Fruit fly (Drosophila melanogaster) whole organism, wandering third instar larva: ENCODE measurements around the gene dome.

Source experiments
- Abd-B ChIP-seq: fragments of >200 bp; optimal IDR thresholded peaks from 2 replicates; lab custom pipeline; 2017; ENCODE audit warnings: missing biosample characterization, missing genetic modification characterization
- CG32264 ChIP-seq: fragments of 200-800 bp; sonication (Bioruptor generic); optimal IDR thresholded peaks from 2 replicates; lab custom pipeline; 2016; ENCODE audit warnings: missing biosample characterization, missing genetic modification characterization
- CG9705 ChIP-seq: fragments of 200-800 bp; sonication (Bioruptor generic); optimal IDR thresholded peaks from 2 replicates; lab custom pipeline; 2018; ENCODE audit warnings: missing biosample characterization, mild to moderate bottlenecking, missing genetic modification characterization
- Dfd ChIP-seq: fragments of >200 bp; optimal IDR thresholded peaks from 2 replicates; lab custom pipeline; 2017; ENCODE audit warnings: missing biosample characterization, missing genetic modification characterization
- Dif ChIP-seq: fragments of 200-275, 200-300 bp; sonication (Bioruptor generic); optimal IDR thresholded peaks from 2 replicates; lab custom pipeline; 2018; ENCODE audit warnings: missing biosample characterization, missing genetic modification characterization; ENCODE audit not compliant: partially characterized antibody
- GATAd ChIP-seq: sonication (Bioruptor generic); optimal IDR thresholded peaks from 2 replicates; lab custom pipeline; 2016; ENCODE audit warnings: missing biosample characterization, missing genetic modification characterization
- HLH106 ChIP-seq: fragments of 200-800 bp; optimal IDR thresholded peaks from 3 replicates; lab custom pipeline; 2019; ENCODE audit warnings: missing biosample characterization, mild to moderate bottlenecking, missing genetic modification characterization, moderate library complexity
- Hnf4 ChIP-seq: fragments of 200-800 bp; sonication (Bioruptor generic); optimal IDR thresholded peaks from 2 replicates; lab custom pipeline; 2016; ENCODE audit warnings: missing biosample characterization, mild to moderate bottlenecking, missing genetic modification characterization
- Hr83 ChIP-seq: fragments of 200-300 bp; sonication (Bioruptor generic); optimal IDR thresholded peaks from 2 replicates; lab custom pipeline; 2016; ENCODE audit warnings: missing biosample characterization, mild to moderate bottlenecking, missing genetic modification characterization, moderate library complexity; ENCODE audit not compliant: poor library complexity, severe bottlenecking
- Jra ChIP-seq: sonication (Bioruptor generic); optimal IDR thresholded peaks from 2 replicates; lab custom pipeline; 2016; ENCODE audit warnings: missing biosample characterization, missing genetic modification characterization
- Mio ChIP-seq: sonication (Bioruptor generic); optimal IDR thresholded peaks from 2 replicates; lab custom pipeline; 2016; ENCODE audit warnings: missing biosample characterization, missing genetic modification characterization
- Myc ChIP-seq: fragments of >200 bp; optimal IDR thresholded peaks from 2 replicates; lab custom pipeline; 2017
- N ChIP-seq: fragments of >200 bp; optimal IDR thresholded peaks from 2 replicates; lab custom pipeline; 2018; ENCODE audit warnings: missing biosample characterization, missing external identifiers, missing genetic modification characterization
- OdsH ChIP-seq: fragments of 200-800 bp; sonication (Bioruptor generic); optimal IDR thresholded peaks from 2 replicates; lab custom pipeline; 2016; ENCODE audit warnings: missing biosample characterization, mild to moderate bottlenecking, missing genetic modification characterization
- Rel ChIP-seq, 2 experiments: fragments of 200-800 bp; sonication (Bioruptor generic) in 1 of 2; optimal IDR thresholded peaks; 2 replicates in 1 of 2; 3 replicates in 1 of 2; lab custom pipeline; 2016 to 2019; ENCODE audit warnings: mild to moderate bottlenecking in 2 of 2, missing biosample characterization in 2 of 2, missing genetic modification characterization in 2 of 2, moderate library complexity in 1 of 2
- Sp1 ChIP-seq: fragments of 200-800 bp; sonication (Bioruptor generic); optimal IDR thresholded peaks from 3 replicates; lab custom pipeline; 2019; ENCODE audit warnings: missing biosample characterization, mild to moderate bottlenecking, missing genetic modification characterization, moderate library complexity
- Vsx2 ChIP-seq: fragments of 200-300, 225-300 bp; sonication (Bioruptor generic); optimal IDR thresholded peaks from 2 replicates; lab custom pipeline; 2018; ENCODE audit warnings: missing biosample characterization, missing genetic modification characterization; ENCODE audit not compliant: partially characterized antibody
- br ChIP-seq: fragments of 200-800 bp; sonication (Bioruptor generic); optimal IDR thresholded peaks from 2 replicates; lab custom pipeline; 2016; ENCODE audit warnings: missing biosample characterization, missing genetic modification characterization
- dl ChIP-seq, 2 experiments: fragments of 175-275, 200-275 bp in 1 of 2; fragments of 200-275 bp in 1 of 2; sonication (Bioruptor generic); optimal IDR thresholded peaks; lab custom pipeline; 2018; ENCODE audit warnings: mild to moderate bottlenecking in 2 of 2, missing biosample characterization in 2 of 2, missing genetic modification characterization in 2 of 2, moderate library complexity in 2 of 2; ENCODE audit not compliant: partially characterized antibody in 2 of 2, insufficient read depth in 1 of 2
- dmrt93B ChIP-seq: fragments of 200-800 bp; sonication (Bioruptor generic); optimal IDR thresholded peaks from 2 replicates; lab custom pipeline; 2018; ENCODE audit warnings: missing biosample characterization, mild to moderate bottlenecking, missing genetic modification characterization
- dsf ChIP-seq: sonication (Bioruptor generic); optimal IDR thresholded peaks from 2 replicates; lab custom pipeline; 2016; ENCODE audit warnings: missing biosample characterization, missing genetic modification characterization, borderline replicate concordance
- ey ChIP-seq: fragments of 200-800 bp; sonication (Bioruptor generic); optimal IDR thresholded peaks from 2 replicates; lab custom pipeline; 2016; ENCODE audit warnings: missing biosample characterization, missing genetic modification characterization
- foxo ChIP-seq, 2 experiments: fragments of 200-800 bp; sonication (Bioruptor generic); optimal IDR thresholded peaks; 2 replicates in 1 of 2; 3 replicates in 1 of 2; lab custom pipeline; 2016 to 2017; ENCODE audit warnings: missing biosample characterization in 2 of 2, missing genetic modification characterization in 2 of 2
- fru ChIP-seq: fragments of 200-800 bp; sonication (Bioruptor generic); optimal IDR thresholded peaks from 3 replicates; lab custom pipeline; 2016; ENCODE audit warnings: missing biosample characterization, mild to moderate bottlenecking, missing genetic modification characterization
- h ChIP-seq: fragments of 200-800 bp; sonication (Bioruptor generic); optimal IDR thresholded peaks from 3 replicates; lab custom pipeline; 2016; ENCODE audit warnings: missing biosample characterization, mild to moderate bottlenecking, missing genetic modification characterization
- lola ChIP-seq: fragments of >200 bp; optimal IDR thresholded peaks from 2 replicates; lab custom pipeline; 2017; ENCODE audit warnings: missing biosample characterization, missing genetic modification characterization
- pan ChIP-seq: fragments of >200 bp; optimal IDR thresholded peaks from 2 replicates; lab custom pipeline; 2017
- psq ChIP-seq: fragments of 200-800 bp; sonication (Bioruptor generic); optimal IDR thresholded peaks from 3 replicates; lab custom pipeline; 2017; ENCODE audit warnings: missing biosample characterization, mild to moderate bottlenecking, missing genetic modification characterization, moderate library complexity
- rgr ChIP-seq: fragments of 200-800 bp; sonication (Bioruptor generic); optimal IDR thresholded peaks from 3 replicates; lab custom pipeline; 2016; ENCODE audit warnings: missing biosample characterization, mild to moderate bottlenecking, missing genetic modification characterization
- sv ChIP-seq: fragments of 200-800 bp; sonication (Bioruptor generic); optimal IDR thresholded peaks from 3 replicates; lab custom pipeline; 2016; ENCODE audit warnings: missing biosample characterization, missing genetic modification characterization
- tai ChIP-seq: sonication (Bioruptor generic); optimal IDR thresholded peaks from 2 replicates; lab custom pipeline; 2016; ENCODE audit warnings: missing biosample characterization, missing genetic modification characterization
- usp ChIP-seq: fragments of >200 bp; optimal IDR thresholded peaks from 2 replicates; lab custom pipeline; 2017; ENCODE audit warnings: missing biosample characterization, missing genetic modification characterization
- woc ChIP-seq: sonication (Bioruptor generic); optimal IDR thresholded peaks from 2 replicates; lab custom pipeline; 2016; ENCODE audit warnings: missing biosample characterization, mild to moderate bottlenecking, missing genetic modification characterization

Gene dome

DNA sequence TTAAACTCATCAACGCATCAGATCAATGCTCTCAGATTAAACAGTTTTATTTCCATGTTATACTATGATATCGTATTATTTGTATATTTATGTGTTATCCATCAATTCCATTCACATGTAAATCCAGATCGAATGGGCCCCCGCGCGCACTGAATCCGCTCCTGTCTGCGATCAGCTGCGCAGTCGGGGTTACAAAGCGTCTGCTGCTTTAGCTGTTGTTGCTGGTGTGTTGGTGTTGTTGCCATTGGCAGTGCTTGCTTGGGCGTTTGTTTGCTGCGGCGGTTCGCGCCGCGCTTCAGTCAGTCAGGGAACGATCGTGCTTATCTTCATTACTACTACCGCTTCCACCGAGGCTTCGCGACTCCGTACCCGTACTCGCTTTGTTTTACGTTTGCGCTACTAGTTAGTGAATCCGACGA lies 16.3 kb downstream of the dome start, which contains the start of gene Zw (continued):
- TF ChIP-seq tai, result no peak
- TF ChIP-seq rgr (GFP tag; lab: Kevin White, UChicago), result peak; percentile 72

DNA sequence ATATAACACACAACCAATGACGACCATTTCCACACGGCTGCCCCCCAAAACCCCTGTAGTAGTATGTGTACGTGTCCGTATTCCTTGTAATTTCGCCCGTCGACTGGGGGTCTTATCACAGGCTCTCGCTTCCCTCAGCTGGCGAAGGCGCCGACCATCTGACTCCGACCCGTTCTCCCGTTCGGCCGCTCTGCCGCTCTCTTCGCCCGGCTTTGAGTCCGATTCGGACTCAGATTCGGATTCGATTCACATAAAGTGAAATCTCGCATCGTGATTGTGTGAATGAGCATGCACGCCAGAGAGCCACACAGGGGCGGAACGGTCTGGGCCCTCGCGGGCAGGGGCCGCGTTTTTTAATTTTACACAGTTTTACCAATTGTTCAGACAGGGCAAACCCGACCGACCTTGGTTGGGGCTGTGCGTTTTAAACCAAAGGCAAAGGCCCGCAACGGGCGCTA lies 17.6 kb downstream of the dome start:
- TF ChIP-seq CG32264 (no peak), psq (GFP tag; lab: Kevin White, UChicago) (no peak), tai (no peak), woc (GFP tag; lab: Kevin White, UChicago) (peak; percentile 53), br (GFP tag; lab: Kevin White, UChicago) (peak; percentile 23), dl (GFP tag; optimal IDR thresholded peaks at IDR 0.05; lab: Kevin White, UChicago; ENCODE audit: insufficient read depth in 1 of 2, partially characterized antibody in 2 of 2) (no peak), Dfd (GFP tag; lab: Kevin White, UChicago) (no peak), pan (lab: Kevin White, UChicago) (no peak), Vsx2 (GFP tag; lab: Kevin White, UChicago) (no peak), Dif (GFP tag; lab: Kevin White, UChicago) (peak; percentile 48), Sp1 (peak; percentile 49), Hnf4 (GFP tag; lab: Kevin White, UChicago) (no peak), CG9705 (peak; percentile 11), GATAd (GFP tag; lab: Kevin White, UChicago) (no peak), Mio (GFP tag; lab: Kevin White, UChicago) (no peak), fru (GFP tag; lab: Kevin White, UChicago) (peak; percentile 37), HLH106 (tag; lab: Kevin White, UChicago) (peak; percentile 48), h (GFP tag; lab: Kevin White, UChicago) (peak; percentile 32), foxo (GFP tag; optimal IDR thresholded peaks at IDR 0.05; lab: Kevin White, UChicago) (peak in 1 of 2 experiments; percentile 43), ey (peak; percentile 25), Myc (no peak), dsf (no peak), Rel (GFP tag; optimal IDR thresholded peaks at IDR 0.05; lab: Kevin White, UChicago) (no peak), Rel (tag; optimal IDR thresholded peaks at IDR 0.05; lab: Kevin White, UChicago) (peak; percentile 30), usp (GFP tag; lab: Kevin White, UChicago) (no peak), lola (no peak), sv (GFP tag; lab: Kevin White, UChicago) (no peak), Abd-B (no peak), Hr83 (GFP tag; lab: Kevin White, UChicago) (no peak), dmrt93B (peak; percentile 20), rgr (GFP tag; lab: Kevin White, UChicago) (peak; percentile 34)

DNA sequence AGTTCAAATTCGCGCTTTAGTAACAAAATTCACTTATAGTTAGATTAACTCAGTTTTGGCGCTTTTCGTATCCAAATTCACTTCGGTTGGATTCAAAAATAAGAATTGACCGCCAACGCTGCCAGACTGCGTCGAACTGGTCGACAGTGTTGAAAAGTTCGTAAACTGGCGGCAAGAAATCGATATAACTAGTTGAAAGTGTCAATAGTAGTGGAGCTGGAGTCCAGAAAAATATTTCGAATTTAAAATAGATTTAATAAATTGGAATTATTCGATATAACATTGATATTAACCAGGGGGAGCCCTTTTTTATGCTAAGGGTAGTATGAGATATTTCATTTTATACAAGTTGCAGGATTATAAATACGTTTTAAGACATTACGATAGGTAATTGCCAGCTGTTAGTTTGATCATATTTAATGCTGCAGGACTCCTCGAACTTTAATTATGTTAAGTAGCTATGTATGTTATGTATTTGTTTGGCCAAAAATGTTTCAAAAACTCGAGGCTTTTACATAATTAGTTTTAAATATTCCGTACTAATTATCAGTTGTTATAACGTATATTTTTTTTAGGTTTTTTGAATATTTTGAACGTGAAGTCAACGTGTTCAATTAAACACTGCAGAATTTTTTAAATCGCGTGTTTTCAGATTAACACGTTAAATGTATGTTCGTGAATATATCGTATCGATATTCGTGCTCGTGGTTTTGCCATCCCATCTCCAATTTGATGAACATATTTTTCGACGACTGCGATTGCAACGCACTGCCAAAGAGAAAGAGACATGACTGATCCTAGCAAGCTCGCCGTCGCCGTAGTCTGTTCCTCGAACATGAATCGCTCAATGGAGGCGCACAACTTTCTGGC lies 19.2 kb downstream of the dome start, which contains the start of the genes CG14223 and Ssu72:
TSS of gene CG14223 (minus strand) at position 113 of the 870 bp plus-strand sequence.
TSS of gene Ssu72 (plus strand) at position 703 of the 870 bp plus-strand sequence.
- TF ChIP-seq woc (GFP tag; lab: Kevin White, UChicago) (peak; percentile 6), OdsH (GFP tag; lab: Kevin White, UChicago) (no peak), Mio (GFP tag; lab: Kevin White, UChicago) (no peak), Sp1 (no peak), Hnf4 (GFP tag; lab: Kevin White, UChicago) (peak; percentile 15), foxo (GFP tag; optimal IDR thresholded peaks at IDR 0.05; lab: Kevin White, UChicago) (no peak)

DNA sequence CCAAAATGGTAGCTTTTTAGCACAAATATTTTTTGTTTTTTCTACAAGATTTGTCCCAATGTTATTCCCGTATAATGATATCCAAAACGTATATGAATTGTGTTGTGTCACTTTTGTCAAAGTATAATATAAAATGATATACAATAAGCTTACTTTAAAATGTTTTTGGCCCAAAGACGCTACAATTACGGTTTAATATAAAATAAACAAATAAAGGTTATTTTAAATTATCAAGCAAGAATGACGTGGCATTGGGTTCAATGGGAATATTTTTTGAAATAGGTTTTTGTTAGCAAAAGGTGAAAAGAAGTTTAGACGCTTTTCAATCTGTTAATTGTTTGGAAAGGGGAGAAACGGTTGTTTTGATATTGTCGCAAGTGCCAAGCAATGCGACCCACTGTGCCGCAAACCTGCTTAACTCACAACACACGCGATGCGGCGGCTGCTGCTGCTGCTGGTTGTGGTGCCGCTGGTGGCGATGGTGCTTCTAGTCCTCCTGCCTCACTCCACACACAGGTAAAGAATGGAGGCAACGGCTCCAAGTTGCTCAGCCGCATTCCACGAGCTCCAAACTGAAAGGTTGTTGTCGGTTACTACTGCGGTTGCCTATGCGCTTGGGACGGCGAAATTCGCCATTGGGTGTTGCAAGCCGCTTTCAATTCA lies 20.0 kb downstream of the dome start:
- TF ChIP-seq Hnf4 (GFP tag; lab: Kevin White, UChicago) (no peak), ey (peak; percentile 39), rgr (GFP tag; lab: Kevin White, UChicago) (peak; percentile 14), Jra (GFP tag; lab: Kevin White, UChicago) (no peak), CG9705 (peak; percentile 5), Mio (GFP tag; lab: Kevin White, UChicago) (no peak), dmrt93B (no peak), N (GFP tag; lab: Kevin White, UChicago) (no peak), dl (GFP tag; optimal IDR thresholded peaks at IDR 0.05; lab: Kevin White, UChicago; ENCODE audit: insufficient read depth in 1 of 2, partially characterized antibody in 2 of 2) (peak in 1 of 2 experiments; percentile 33), HLH106 (tag; lab: Kevin White, UChicago) (peak; percentile 64), sv (GFP tag; lab: Kevin White, UChicago) (no peak), pan (lab: Kevin White, UChicago) (no peak), fru (GFP tag; lab: Kevin White, UChicago) (peak; percentile 37), Abd-B (no peak), h (GFP tag; lab: Kevin White, UChicago) (peak; percentile 6), br (GFP tag; lab: Kevin White, UChicago) (peak; percentile 34), Sp1 (peak; percentile 68), foxo (GFP tag; optimal IDR thresholded peaks at IDR 0.05; lab: Kevin White, UChicago) (peak in 1 of 2 experiments; percentile 45), Rel (GFP tag; optimal IDR thresholded peaks at IDR 0.05; lab: Kevin White, UChicago) (no peak), Rel (tag; optimal IDR thresholded peaks at IDR 0.05; lab: Kevin White, UChicago) (no peak), OdsH (GFP tag; lab: Kevin White, UChicago) (peak; percentile 16), woc (GFP tag; lab: Kevin White, UChicago) (peak; percentile 79), Hr83 (GFP tag; lab: Kevin White, UChicago) (peak; percentile 3), psq (GFP tag; lab: Kevin White, UChicago) (peak; percentile 37)
